Fruit fly (Drosophila melanogaster) whole organism, larva: ENCODE results near the gene CG8461.

ENCODE experiments used
- noc ChIP-seq: fragments of 200-800 bp; sonication (Bioruptor generic); optimal IDR thresholded peaks from 3 replicates; lab custom pipeline; 2019; ENCODE audit warnings: missing biosample characterization, mild to moderate bottlenecking, missing genetic modification characterization, moderate library complexity

Gene CG8461

DNA sequence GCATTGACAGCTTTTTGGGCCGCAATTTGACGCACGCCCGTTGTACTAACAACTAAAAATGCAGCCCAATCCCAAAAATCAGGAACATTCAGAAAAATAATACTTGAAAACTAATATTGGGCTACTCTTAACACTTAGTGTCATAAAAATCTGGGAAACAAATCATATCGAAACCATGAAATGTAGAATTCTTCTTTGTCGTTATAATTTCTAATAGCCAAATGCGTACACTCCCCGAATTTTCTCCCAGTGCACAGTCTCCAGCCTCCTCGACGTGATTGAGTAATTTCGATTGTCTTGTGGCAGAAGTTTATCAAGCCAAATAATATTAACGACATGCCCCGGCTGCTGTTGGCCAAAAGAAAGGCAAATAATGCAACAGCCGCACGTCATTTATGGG is 19.5 kb downstream of the CG8461 start:
- TF ChIP-seq noc = no peak

DNA sequence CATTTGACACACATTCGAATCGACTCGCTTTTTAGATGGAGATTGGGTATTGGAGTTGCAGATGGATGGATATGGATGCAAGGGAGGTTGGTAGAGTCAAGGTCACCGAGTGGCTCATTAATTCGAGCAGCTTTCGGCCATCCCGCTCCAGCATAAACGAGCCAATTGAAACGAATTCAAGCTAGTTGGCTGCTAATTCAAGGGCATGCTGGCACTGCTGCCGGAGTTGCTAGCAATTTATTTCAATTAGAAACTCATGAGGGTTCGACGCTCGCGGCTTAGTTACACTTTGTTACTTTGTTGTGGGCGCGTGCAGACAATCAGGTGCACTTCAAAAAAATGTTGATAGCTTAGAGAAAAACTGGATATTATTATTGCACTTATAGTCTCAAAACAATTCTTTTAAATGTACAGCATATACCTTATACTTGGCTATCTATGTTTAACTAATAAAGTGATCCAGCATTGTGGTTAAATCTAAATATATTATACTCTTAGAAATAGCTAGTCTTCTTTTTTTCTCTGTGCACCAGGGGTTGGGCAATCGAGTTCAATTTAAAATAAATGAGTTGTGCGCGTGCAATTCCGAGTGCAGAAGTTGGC is 21.0 kb downstream of the CG8461 start:
- no peak for TF ChIP-seq noc

DNA sequence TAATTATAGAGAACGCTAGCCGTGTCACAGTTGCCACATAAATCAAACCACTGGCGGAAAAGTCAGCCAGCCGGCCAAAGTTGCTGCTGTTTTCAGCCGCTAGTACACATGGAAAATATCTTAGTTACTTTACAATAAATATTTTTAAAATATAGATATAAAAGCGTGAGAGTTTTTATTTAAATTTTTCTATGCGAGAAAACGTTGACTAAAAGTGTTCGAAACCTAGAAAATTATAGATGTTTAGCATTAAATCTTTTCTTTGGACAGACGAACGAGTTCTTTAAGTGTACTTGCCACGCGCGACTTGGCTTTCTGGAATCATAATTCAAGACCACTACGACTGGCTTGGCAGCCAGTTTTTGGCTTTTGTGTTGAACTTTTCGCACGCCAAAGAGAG is 27.0 kb downstream of the CG8461 start:
- no peak for TF ChIP-seq noc

DNA sequence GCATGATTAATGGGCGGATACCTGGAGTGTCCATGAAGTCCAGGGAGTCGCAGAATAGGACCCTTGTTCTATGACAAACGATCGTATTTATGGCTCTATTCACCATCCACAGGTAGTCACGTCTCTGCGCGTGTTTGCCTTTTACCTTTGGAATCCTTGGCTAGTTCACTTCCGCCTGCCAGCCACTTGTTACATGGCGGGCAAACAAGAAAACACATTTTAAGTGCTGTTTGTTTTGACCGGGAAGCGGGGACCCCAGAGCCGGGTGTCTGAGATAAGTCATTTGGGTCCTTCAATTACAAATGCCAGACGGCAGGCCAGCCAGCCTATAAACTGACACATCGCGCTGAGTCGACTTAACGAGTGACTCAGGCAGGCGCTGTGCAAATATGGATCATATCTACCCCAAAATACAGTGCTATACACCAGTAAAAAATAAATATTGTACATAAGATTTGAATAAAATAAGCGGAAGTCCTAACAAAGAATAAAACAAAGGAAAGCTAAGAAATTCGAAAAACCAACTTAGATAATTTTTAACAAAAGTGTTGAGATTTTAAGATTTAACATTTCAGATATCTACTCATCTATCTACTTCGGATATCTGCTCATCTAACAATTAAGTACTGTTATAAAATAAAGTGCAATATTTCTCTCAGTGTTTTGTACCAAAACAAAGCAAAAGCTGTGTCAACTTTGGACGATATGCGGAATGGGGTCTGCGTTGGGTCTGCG is 28.7 kb downstream of the CG8461 start:
- no peak for TF ChIP-seq noc

DNA sequence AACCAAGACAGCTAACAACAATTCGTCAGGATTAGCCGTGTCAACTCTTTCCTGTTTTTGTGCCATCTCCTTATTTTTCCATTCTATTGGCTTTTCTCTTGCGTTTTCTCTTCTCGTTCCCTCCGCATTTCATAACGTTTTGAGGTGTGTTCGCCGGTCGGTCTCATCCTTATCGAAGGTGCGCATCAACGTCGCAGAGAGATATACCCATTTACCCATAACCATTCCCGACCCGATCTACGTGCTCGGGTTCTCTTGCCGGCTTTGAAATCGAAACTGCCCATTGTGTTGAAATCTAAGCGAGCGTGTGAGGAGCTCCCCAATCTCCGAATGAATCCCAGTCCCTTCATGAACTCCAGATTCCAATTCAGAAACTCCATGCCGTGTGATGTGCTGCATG is 30.5 kb downstream of the CG8461 start:
- TF ChIP-seq noc = no peak

DNA sequence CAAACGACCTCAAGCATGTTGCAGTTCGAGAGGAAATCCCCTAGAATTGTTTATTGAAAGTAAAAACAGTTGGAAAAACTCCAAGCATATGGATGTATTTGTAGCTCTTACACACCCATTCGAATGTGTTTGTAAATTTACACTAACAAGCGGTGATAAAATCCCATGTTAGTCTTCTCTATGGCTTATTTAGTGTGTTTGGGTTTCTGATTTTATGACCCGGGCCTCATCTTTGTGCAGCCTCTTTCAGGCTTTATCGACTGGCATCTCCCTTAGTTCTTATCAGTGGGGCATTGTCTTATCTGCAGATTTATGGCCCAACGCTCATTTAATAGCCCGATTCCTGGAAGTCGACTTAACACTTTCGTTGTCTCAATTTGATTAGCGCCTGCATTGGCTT is 31.5 kb downstream of the CG8461 start:
- TF ChIP-seq noc = no peak

DNA sequence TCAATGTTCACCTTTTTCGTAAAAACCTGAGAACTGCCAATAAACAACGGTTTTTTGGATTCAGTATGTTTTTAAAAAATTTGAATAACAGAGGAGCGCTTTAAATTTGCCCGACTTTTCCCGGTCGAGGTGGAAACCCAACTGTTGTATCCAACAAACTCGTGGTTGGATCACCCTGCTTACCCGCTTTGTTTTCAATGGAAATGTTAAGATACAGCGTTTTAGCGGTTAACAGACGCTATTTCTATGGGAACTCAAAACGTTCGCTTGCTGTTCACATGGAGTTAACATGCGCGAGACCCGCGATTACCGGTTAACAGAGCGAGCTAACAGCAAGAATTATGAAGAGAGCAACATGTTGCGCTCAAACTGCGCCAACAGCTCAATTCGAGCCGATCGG is 31.9 kb downstream of the CG8461 start, which contains the start of gene cv-c:
Gene cv-c, minus strand, starts transcription at position 145 of the 400 bp plus-strand sequence.
- peak; percentile 28 for TF ChIP-seq noc

DNA sequence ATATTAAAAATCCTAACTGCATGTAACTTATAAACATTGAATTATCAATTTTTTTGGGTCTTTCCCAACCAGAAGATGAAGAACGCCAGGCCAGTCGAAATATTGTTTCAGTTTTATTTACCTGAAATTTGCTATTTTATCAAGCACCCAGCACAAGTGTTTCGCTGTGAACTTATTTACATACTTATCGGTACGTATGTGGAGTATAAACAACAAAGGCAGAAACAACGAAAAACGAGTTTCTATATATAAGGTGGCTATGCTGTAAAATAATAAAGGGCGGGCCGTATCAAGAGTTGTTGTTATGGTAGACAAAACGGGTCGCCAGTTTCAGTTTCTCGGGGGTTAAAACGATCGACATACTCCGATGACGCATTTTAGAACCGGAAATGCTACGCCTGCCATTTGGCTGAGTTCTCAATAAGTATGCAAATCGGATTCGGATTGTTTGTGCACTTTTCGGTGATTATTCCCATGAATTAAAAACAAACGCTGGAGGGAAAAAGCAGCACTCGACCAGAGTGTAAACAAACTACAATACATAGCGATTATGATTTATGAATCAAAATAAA is 33.7 kb downstream of the CG8461 start:
- TF ChIP-seq noc = no peak

DNA sequence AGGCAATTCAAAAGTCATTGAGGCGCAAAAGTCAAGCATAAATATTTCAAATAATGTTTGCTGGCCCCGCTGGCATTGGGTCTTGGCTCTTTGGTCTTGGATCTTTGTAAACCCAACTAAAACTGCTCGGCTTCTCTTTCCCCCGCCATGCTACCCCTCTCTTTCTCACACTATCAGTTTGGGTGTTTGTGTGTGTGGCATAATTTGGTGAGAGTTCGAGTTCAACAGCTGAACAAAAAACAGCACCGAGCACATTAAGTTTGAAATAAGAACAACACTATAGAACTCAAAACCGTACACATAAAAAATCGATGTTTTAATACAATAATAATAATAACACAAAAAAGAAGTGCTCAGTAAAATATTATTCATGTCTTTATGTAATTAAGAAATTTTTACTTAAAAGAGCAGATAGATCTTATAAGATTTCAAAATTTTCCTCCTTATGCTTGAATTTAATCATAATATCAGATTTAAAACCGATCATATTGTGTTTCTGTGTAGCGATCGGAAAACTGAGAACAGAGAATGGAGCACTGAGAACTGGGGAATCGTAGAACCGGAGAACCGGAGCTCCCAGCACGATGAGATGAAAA is 34.9 kb downstream of the CG8461 start:
- TF ChIP-seq noc = no peak

DNA sequence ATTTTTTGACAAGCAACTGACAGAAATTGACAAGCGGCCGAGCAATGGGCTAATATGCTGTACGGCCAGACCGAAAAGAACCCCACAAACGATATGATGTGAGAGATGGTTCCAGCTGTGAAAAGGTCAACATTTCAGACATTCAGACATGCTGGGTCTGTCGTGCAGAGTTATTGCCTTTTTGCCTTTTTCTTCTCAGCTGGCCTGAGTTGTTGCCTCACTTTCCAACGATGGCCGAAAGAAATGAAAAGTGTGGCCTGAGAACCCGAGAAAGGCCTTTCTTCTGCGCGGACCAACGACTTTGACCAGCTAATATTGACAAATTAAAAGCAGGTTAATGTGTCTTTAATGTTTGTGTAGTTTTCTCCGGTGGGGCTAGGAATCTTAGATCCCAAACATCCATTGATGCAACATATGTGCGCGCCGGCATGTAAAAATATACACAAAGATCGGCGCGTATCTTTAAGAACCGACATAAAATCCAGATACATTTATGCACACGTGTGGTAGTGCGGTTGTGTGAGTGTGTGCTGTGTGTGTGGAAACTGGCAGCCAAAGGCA is 35.5 kb downstream of the CG8461 start:
- no peak for TF ChIP-seq noc

DNA sequence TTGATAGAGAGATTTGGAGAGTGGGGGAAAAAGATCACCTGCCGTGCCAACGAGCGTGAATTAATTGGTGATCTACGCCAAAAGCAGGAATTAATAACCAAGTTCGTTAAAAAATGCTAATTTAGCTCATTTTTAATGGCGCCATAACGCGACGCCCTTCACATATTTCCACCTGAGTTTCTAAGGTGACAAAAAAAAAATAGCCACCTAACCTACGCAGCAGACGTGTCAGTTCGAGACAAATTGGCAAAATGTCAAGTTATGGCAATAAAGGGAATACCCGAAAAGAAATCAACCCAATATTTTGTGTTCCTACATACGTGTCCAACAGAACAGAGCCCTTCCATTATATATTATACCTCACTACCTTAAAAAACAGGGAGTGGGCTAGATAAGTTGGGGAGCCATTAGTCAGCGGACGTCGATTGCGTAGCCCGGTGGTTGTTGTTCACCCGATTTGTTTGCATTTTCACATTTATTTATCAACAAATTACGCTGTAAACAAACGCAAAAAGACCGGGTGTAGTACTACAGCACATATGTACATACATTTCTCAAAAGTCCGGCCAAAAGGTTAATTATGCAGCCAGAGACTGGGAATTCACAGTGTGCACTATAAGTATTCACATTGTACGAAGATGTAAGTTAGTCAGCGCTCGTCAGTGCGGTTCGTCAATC is 36.2 kb downstream of the CG8461 start:
- no peak for TF ChIP-seq noc

DNA sequence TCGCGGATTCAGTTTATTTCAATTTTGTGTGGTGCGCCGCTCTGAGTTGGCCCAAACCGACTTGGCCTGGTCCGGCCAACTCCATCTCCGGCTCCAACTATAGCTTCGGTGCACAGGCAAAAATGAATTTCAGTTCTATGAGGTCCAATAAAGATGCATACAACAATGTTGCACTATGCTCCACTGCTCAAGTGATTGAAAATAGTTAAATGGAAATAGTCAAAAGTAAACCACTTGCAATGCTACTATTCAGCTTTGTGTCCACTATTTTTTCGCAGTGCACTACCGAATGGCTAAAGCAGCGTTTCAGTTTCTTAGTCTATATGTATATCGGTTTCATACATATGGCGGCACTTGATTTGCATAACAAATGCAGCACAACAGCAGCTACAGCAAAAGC is 37.2 kb downstream of the CG8461 start:
- TF ChIP-seq noc = peak; percentile 23

DNA sequence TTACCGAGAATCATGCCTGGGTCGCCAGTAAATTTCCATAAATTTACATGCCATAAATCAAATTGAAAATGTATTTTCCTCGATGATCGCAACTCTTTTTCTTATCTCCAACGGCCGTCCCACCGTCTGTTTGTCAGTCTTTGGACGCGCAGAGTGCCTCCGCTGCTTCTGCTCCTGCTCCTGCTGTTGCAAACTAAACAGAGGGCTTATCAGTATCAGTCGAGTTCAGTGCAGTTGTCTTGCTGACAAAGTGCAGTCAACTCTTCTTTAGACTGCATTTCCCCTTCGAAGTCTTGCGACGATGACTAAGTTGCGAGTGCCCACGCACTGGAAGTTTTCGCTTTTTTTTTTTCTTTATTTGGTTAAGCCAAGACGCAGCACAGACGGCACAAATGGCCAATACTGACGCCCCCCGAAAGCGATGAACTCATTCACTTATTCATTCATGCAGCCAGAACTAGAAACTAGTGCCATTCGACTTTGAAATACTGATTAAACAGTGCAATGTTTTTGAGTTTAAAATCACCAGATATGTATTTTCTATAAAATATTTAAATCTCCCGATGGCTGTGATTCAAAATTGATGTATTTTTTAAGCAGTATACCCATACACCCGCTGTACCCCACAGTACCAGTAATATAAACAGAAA is 39.2 kb downstream of the CG8461 start:
- TF ChIP-seq noc = no peak

DNA sequence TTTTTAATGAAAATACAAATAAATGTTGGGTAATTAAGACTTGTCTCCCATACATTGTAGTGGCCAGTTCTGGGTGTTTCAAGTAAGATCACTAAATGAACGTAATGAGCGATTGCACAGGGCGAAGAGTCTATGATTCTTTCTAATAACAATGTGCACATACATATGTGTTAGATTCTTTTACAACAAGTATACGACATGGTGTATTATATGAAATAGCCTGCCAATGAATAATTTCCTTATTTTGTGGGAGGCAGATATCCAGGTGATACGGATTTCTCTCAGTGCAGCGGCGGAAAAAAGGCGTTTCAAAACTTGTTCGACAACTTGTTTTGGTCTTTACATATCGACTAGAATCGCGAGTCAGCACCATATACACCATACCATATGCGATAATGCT is 39.9 kb downstream of the CG8461 start:
- TF ChIP-seq noc = no peak

DNA sequence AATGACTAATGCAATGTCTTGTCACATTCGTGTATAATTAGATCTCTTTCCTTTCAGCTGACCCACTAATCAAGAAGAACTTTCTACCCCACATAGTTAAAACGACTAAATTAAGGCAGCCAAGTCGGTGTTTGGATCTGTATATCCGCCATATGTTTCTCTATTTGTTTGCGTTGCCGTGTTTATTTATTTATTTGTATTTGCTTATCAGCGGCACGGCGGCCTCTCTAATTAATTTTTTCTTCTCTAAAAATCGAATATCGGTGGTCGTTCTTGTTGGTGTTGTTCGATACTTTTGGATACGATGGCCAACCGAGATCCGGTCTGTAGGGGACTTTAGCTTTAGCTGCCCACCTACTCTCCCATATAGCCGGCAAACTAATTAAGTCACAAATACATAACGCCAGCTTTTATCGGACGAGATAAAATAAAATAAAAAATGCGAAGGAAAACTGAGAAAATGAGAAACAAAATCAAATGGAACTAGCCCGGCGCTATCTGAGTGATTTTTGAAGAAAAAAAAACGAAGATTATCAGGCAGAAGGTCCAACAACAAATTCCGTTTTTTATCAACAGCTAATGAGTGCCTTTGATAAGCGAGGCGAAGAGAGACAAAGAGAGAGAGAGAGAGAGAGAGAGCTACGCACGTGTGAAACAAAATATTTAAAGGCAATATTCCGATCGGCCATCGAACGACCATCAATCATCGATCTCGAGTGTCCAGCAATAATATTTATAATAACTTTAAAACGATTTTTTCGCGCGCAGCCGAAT is 40.7 kb downstream of the CG8461 start:
- TF ChIP-seq noc = peak; percentile 25

DNA sequence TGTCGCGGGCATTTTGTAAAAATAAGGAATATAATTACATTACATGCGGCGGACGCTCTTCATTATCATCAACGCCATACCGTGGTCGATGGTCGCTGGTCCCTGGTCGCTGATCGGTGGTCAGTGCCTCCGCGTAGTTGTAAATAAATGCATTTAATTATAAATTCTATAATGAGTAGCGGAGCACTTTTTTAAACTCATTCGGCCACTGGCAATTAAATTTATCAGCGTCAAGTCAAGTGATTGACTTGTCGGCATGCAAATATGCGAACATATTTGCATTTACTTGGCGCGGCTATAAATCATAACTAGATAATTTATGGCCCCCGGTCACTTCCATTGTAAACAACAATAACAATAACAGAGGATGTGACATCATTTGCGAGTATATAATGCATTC is 42.0 kb downstream of the CG8461 start:
- no peak for TF ChIP-seq noc
